Worm (Caenorhabditis elegans) whole organism, young adult: Measurements from ENCODE around the gene C29F9.2.

Source experiments
- B0035.1 ChIP-seq: sonication (generic microtip); optimal IDR thresholded peaks from 2 replicates; lab custom pipeline; 2016; ENCODE audit warnings: missing genetic modification characterization, mild to moderate bottlenecking, missing compliant biosample characterization, missing genotype, missing genetic modification reagents
- B0261.1 ChIP-seq: sonication (generic microtip); optimal IDR thresholded peaks from 2 replicates; lab custom pipeline; 2016; ENCODE audit warnings: mild to moderate bottlenecking, missing genetic modification characterization, moderate library complexity, missing compliant biosample characterization
- B0336.3 ChIP-seq: fragments of 200-800 bp; sonication (Bioruptor generic); IDR thresholded peaks from 2 replicates; pipeline ENCODE4 v1.3.6; 2022; ENCODE audit warnings: missing genetic modification characterization, missing compliant biosample characterization
- D2030.7 ChIP-seq: fragments of 200-800 bp; sonication (Bioruptor generic); IDR thresholded peaks from 2 replicates; pipeline ENCODE4 v1.3.6; 2022; ENCODE audit warnings: missing genetic modification reagents, missing genetic modification characterization, missing compliant biosample characterization
- F33H1.4 ChIP-seq: fragments of 200-800 bp; sonication (Bioruptor generic); IDR thresholded peaks from 2 replicates; pipeline ENCODE4 v1.3.6; 2022; ENCODE audit warnings: missing genetic modification reagents, missing genetic modification characterization, missing compliant biosample characterization
- F52B5.7 ChIP-seq: sonication (generic microtip); optimal IDR thresholded peaks from 2 replicates; lab custom pipeline; 2016; ENCODE audit warnings: mild to moderate bottlenecking, missing genetic modification characterization, missing compliant biosample characterization
- F57C9.4 ChIP-seq: sonication (generic microtip); optimal IDR thresholded peaks from 2 replicates; lab custom pipeline; 2017; ENCODE audit warnings: mild to moderate bottlenecking, missing genetic modification characterization, missing compliant biosample characterization
- Y56A3A.18 ChIP-seq: fragments of 200-800 bp; sonication (Bioruptor generic); IDR thresholded peaks from 2 replicates; pipeline ENCODE4 v1.3.6; 2022; ENCODE audit warnings: missing genetic modification reagents, missing genetic modification characterization, missing compliant biosample characterization
- ama-1 ChIP-seq, 3 experiments: fragments of 150-350 bp in 1 of 3; sonication (generic microtip) in 2 of 3; optimal IDR thresholded peaks; 2 replicates each; lab custom pipeline; 2014 to 2018; ENCODE audit warnings: missing biosample characterization in 2 of 3, missing genetic modification characterization in 2 of 3, missing genetic modification reagents in 2 of 3
- aptf-2 ChIP-seq: fragments of 200-800 bp; sonication (Bioruptor generic); conservative IDR thresholded peaks from 2 replicates; pipeline ENCODE4 v1.3.6; 2022; ENCODE audit warnings: missing genetic modification reagents, missing genetic modification characterization, missing compliant biosample characterization
- atf-7 ChIP-seq: sonication (generic microtip); optimal IDR thresholded peaks from 2 replicates; lab custom pipeline; 2017; ENCODE audit warnings: mild to moderate bottlenecking, missing genetic modification characterization, missing compliant biosample characterization
- attf-3 ChIP-seq: fragments of 200-800 bp; sonication (Bioruptor generic); conservative IDR thresholded peaks from 2 replicates; pipeline ENCODE4 v1.3.6; 2022; ENCODE audit warnings: missing genetic modification reagents, missing genetic modification characterization, missing compliant biosample characterization
- attf-5 ChIP-seq: fragments of 200-800 bp; sonication (Bioruptor generic); optimal IDR thresholded peaks from 2 replicates; lab custom pipeline; 2018; ENCODE audit warnings: mild to moderate bottlenecking, missing genetic modification characterization, missing compliant biosample characterization
- attf-6 ChIP-seq: fragments of 200-800 bp; sonication (Bioruptor generic); IDR thresholded peaks from 2 replicates; pipeline ENCODE4 v1.3.6; 2022; ENCODE audit warnings: missing genetic modification reagents, missing genetic modification characterization, missing compliant biosample characterization
- cebp-1 ChIP-seq, 2 experiments: fragments of 200-800 bp in 1 of 2; sonication (Bioruptor generic) in 1 of 2; sonication (generic microtip) in 1 of 2; IDR thresholded peaks in 1 of 2; optimal IDR thresholded peaks in 1 of 2; 2 replicates each; pipeline versions ENCODE4 v1.3.6 to Lab custom; 2017 to 2022; ENCODE audit warnings: missing compliant biosample characterization in 2 of 2, missing genetic modification characterization in 2 of 2, mild to moderate bottlenecking in 1 of 2, missing genetic modification reagents in 1 of 2, moderate library complexity in 1 of 2
- ceh-79 ChIP-seq: sonication (generic microtip); optimal IDR thresholded peaks from 2 replicates; lab custom pipeline; 2017; ENCODE audit warnings: mild to moderate bottlenecking, missing genetic modification characterization, missing compliant biosample characterization
- ceh-91 ChIP-seq: fragments of 200-800 bp; sonication (Bioruptor generic); IDR thresholded peaks from 2 replicates; pipeline ENCODE4 v1.3.6; 2022; ENCODE audit warnings: missing genetic modification reagents, missing genetic modification characterization, missing compliant biosample characterization
- egl-44 ChIP-seq: fragments of 200-800 bp; sonication (Bioruptor generic); IDR thresholded peaks from 2 replicates; pipeline ENCODE4 v1.3.6; 2022; ENCODE audit warnings: missing genetic modification reagents, missing genetic modification characterization, missing compliant biosample characterization
- egrh-3 ChIP-seq: fragments of 200-800 bp; sonication (Bioruptor generic); IDR thresholded peaks from 2 replicates; pipeline ENCODE4 v1.3.6; 2022; ENCODE audit warnings: missing genetic modification reagents, missing genetic modification characterization, missing compliant biosample characterization
- fkh-3 ChIP-seq: sonication (generic microtip); optimal IDR thresholded peaks from 2 replicates; lab custom pipeline; 2016; ENCODE audit warnings: mild to moderate bottlenecking, missing genetic modification characterization, missing compliant biosample characterization
- him-1 ChIP-seq: sonication (generic microtip); optimal IDR thresholded peaks from 2 replicates; lab custom pipeline; 2016; ENCODE audit warnings: missing genotype, missing genetic modification reagents, missing genetic modification characterization, missing compliant biosample characterization
- hmg-1.2 ChIP-seq: fragments of 200-800 bp; sonication (Bioruptor generic); IDR thresholded peaks from 2 replicates; pipeline ENCODE4 v1.3.6; 2022; ENCODE audit warnings: missing genetic modification reagents, missing genetic modification characterization, missing compliant biosample characterization
- let-607 ChIP-seq, 2 experiments: fragments of 200-800 bp in 1 of 2; sonication (Bioruptor generic) in 1 of 2; sonication (generic microtip) in 1 of 2; optimal IDR thresholded peaks; 2 replicates each; lab custom pipeline; 2016 to 2018; ENCODE audit warnings: mild to moderate bottlenecking in 2 of 2, missing compliant biosample characterization in 2 of 2, missing genetic modification characterization in 2 of 2, moderate library complexity in 2 of 2, missing genotype in 1 of 2
- lin-26 ChIP-seq: fragments of 200-800 bp; sonication (Bioruptor generic); IDR thresholded peaks from 2 replicates; pipeline ENCODE4 v1.3.6; 2022; ENCODE audit warnings: missing genetic modification reagents, missing genetic modification characterization, missing compliant biosample characterization
- lin-40 ChIP-seq: sonication (generic microtip); optimal IDR thresholded peaks from 2 replicates; lab custom pipeline; 2016; ENCODE audit warnings: missing genetic modification characterization, mild to moderate bottlenecking, missing compliant biosample characterization, missing genotype, missing genetic modification reagents
- lin-54 ChIP-seq: fragments of 200-800 bp; sonication (Bioruptor generic); optimal IDR thresholded peaks from 2 replicates; lab custom pipeline; 2018; ENCODE audit warnings: mild to moderate bottlenecking, missing genetic modification characterization, missing compliant biosample characterization
- lsl-1 ChIP-seq: fragments of 200-800 bp; sonication (Bioruptor generic); optimal IDR thresholded peaks from 2 replicates; lab custom pipeline; 2018; ENCODE audit warnings: mild to moderate bottlenecking, missing genetic modification characterization, moderate library complexity, missing compliant biosample characterization
- madf-3 ChIP-seq: fragments of 200-800 bp; sonication (Bioruptor generic); IDR thresholded peaks from 2 replicates; pipeline ENCODE4 v1.3.6; 2022; ENCODE audit warnings: missing genetic modification reagents, missing genetic modification characterization, missing compliant biosample characterization
- madf-6 ChIP-seq: fragments of 200-800 bp; sonication (Bioruptor generic); IDR thresholded peaks from 2 replicates; pipeline ENCODE4 v1.3.6; 2022; ENCODE audit warnings: missing genetic modification reagents, missing genetic modification characterization, missing compliant biosample characterization
- mcd-1 ChIP-seq: fragments of 200-800 bp; sonication (Bioruptor generic); IDR thresholded peaks from 2 replicates; pipeline ENCODE4 v1.3.6; 2022; ENCODE audit warnings: missing genetic modification reagents, missing genetic modification characterization, missing compliant biosample characterization
- mxl-1 ChIP-seq: sonication (generic microtip); optimal IDR thresholded peaks from 2 replicates; lab custom pipeline; 2016; ENCODE audit warnings: missing genetic modification characterization, missing compliant biosample characterization
- nhr-90 ChIP-seq: sonication (generic microtip); optimal IDR thresholded peaks from 2 replicates; lab custom pipeline; 2016; ENCODE audit warnings: missing genotype, mild to moderate bottlenecking, missing genetic modification characterization, missing compliant biosample characterization
- pbrm-1 ChIP-seq: fragments of 200-800 bp; sonication (Bioruptor generic); IDR thresholded peaks from 2 replicates; pipeline ENCODE4 v1.3.6; 2022; ENCODE audit warnings: missing genetic modification reagents, missing genetic modification characterization, missing compliant biosample characterization
- rcor-1 ChIP-seq: fragments of 200-800 bp; sonication (Bioruptor generic); IDR thresholded peaks from 2 replicates; pipeline ENCODE4 v1.3.6; 2022; ENCODE audit warnings: missing genetic modification reagents, missing genetic modification characterization, missing compliant biosample characterization
- snpc-1.1 ChIP-seq: sonication (generic microtip); optimal IDR thresholded peaks from 2 replicates; lab custom pipeline; 2017; ENCODE audit warnings: missing genetic modification characterization, mild to moderate bottlenecking, missing compliant biosample characterization, antibody characterized with exemption, moderate library complexity, missing genotype, missing genetic modification reagents; ENCODE audit not compliant: insufficient read depth
- snpc-1.3 ChIP-seq: sonication (generic microtip); optimal IDR thresholded peaks from 2 replicates; lab custom pipeline; 2017; ENCODE audit warnings: missing genetic modification characterization, mild to moderate bottlenecking, missing compliant biosample characterization, antibody characterized with exemption, moderate library complexity, missing genotype, missing genetic modification reagents; ENCODE audit not compliant: insufficient read depth
- snpc-3.4 ChIP-seq: sonication (generic microtip); optimal IDR thresholded peaks from 2 replicates; lab custom pipeline; 2017; ENCODE audit warnings: missing genetic modification characterization, mild to moderate bottlenecking, missing compliant biosample characterization, antibody characterized with exemption, moderate library complexity, missing genotype, missing genetic modification reagents
- somi-1 ChIP-seq: fragments of 200-800 bp; sonication (Bioruptor generic); optimal IDR thresholded peaks from 2 replicates; lab custom pipeline; 2018; ENCODE audit warnings: mild to moderate bottlenecking, missing genetic modification characterization, missing compliant biosample characterization
- tbp1 ChIP-seq: fragments of 200-800 bp; sonication (Bioruptor generic); optimal IDR thresholded peaks from 2 replicates; lab custom pipeline; 2018; ENCODE audit warnings: mild to moderate bottlenecking, missing genetic modification characterization, missing compliant biosample characterization
- ztf-18 ChIP-seq: sonication (generic microtip); optimal IDR thresholded peaks from 2 replicates; lab custom pipeline; 2016; ENCODE audit warnings: missing genotype, mild to moderate bottlenecking, missing genetic modification characterization, missing compliant biosample characterization

Gene C29F9.2

DNA sequence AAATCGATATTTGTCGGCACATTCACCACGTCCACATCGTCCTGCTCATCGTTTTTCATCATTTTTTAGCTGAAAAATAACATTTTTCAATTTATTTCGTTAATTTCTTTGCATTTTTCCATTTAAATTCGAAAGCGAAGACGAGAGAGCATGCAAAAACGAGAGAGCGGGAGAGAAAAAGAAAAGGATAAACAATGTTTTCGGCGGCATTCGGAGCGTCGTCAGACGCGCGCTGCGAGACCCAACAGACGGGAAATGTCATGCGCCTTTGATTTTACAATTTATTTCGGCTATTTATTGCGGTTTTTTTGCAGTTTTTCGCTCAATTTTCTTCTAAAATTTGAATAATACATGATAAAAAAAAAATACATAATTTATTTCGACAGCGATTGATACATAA lies 44.4 kb upstream of the C29F9.2 start, which contains the start of gene attf-3 (continued):
- TF ChIP-seq B0336.3 (0 out of 2 replicates have a peak, but pooled peaks have one; percentile 30), snpc-1.3 (tag; lab: Kevin White, UChicago) (peak; percentile 36)

DNA sequence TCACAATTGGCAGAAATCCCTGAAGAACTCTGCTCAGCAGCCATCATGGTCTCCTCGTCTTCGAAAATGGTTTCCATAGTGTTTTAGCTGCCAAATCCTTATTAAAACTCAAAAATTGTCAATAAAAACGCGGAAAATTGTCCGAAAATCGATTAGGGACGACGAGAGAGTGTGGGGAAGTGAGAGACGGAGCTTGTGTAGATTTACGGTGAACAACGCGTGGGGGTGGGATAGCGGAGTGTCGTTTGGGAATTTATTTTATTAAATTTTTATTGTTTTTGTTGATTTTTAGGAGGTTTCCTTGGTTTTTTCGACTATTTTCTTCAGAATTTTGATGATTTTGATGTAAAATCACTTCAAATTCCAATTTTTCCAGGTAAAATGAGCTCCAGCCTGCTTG lies 43.6 kb upstream of the C29F9.2 start, which contains the start of the genes F54C4.4 and mrpl-40:
F54C4.4 (minus strand) TSS at position 199 of the 400 bp plus-strand sequence.
mrpl-40 (plus strand) TSS at position 377 of the 400 bp plus-strand sequence.
- TF ChIP-seq ztf-18 (tag; lab: Kevin White, UChicago) (no peak), lin-54 (GFP tag; lab: Kevin White, UChicago) (peak; percentile 12), D2030.7 (GFP tag; lab: Robert Waterston, UW) (0 out of 2 replicates have a peak, but pooled peaks have one; percentile 23), lsl-1 (GFP tag; lab: Kevin White, UChicago) (peak; percentile 11), snpc-3.4 (peak; percentile 38), hmg-1.2 (GFP tag; lab: Robert Waterston, UW) (peak; percentile 94), egl-44 (no peak), somi-1 (no peak), attf-5 (GFP tag; lab: Kevin White, UChicago) (peak; percentile 13), B0261.1 (tag; lab: Kevin White, UChicago) (no peak), lin-40 (tag; lab: Kevin White, UChicago) (peak; percentile 28), mcd-1 (GFP tag; lab: Robert Waterston, UW) (peak; percentile 47), madf-6 (GFP tag; lab: Robert Waterston, UW) (peak; percentile 5; the same call in 1 of the 2 replicates), F33H1.4 (GFP tag; lab: Robert Waterston, UW) (peak; percentile 59; the same call in 1 of the 2 replicates), pbrm-1 (GFP tag; lab: Robert Waterston, UW) (0 out of 2 replicates have a peak, but pooled peaks have one; percentile 45), cebp-1 (GFP tag; IDR thresholded peaks at IDR 0.05; lab: Robert Waterston, UW) (no peak), cebp-1 (tag; optimal IDR thresholded peaks at IDR 0.05; lab: Kevin White, UChicago) (peak; percentile 30), egrh-3 (GFP tag; lab: Robert Waterston, UW) (peak; percentile 33; the same call in 1 of the 2 replicates), tbp1 (peak; percentile 35), attf-3 (GFP tag; lab: Robert Waterston, UW) (peak; percentile 97)

DNA sequence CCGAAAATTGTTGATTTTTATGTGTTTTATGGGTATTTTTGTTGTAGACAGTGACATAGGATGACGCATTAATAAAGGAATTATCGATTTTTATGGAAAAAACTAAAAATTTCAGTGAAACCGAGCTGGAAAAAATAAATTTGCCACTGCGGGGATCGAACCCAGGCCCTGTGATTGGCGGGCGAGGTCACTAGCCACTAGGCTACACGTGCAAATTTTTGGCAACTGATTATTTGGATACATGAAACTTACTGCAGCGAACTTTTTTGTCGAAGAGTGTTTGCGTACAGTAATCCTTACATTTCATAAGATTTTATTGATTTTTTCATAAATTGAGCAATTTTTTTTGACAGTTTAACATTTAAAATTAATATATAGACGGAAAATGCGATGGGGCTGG lies 41.6 kb upstream of the C29F9.2 start:
- TF ChIP-seq ceh-91 (GFP tag; lab: Robert Waterston, UW) (peak; percentile 45; the same call in 1 of the 2 replicates), D2030.7 (GFP tag; lab: Robert Waterston, UW) (peak; percentile 91), tbp1 (peak; percentile 94), madf-3 (0 out of 2 replicates have a peak, but pooled peaks have one; percentile 15), ceh-79 (tag; lab: Kevin White, UChicago) (peak; percentile 76), pbrm-1 (GFP tag; lab: Robert Waterston, UW) (peak; percentile 79; the same call in 1 of the 2 replicates), aptf-2 (no peak), ztf-18 (tag; lab: Kevin White, UChicago) (peak; percentile 32), F57C9.4 (tag; lab: Kevin White, UChicago) (peak; percentile 74), attf-3 (GFP tag; lab: Robert Waterston, UW) (peak; percentile 78), egl-44 (no peak), rcor-1 (GFP tag; lab: Robert Waterston, UW) (peak; percentile 71), let-607 (tag; optimal IDR thresholded peaks at IDR 0.05; lab: Kevin White, UChicago) (peak in 1 of 2 experiments; percentile 18), atf-7 (tag; lab: Kevin White, UChicago) (peak; percentile 50), him-1 (peak; percentile 84), fkh-3 (tag; lab: Kevin White, UChicago) (no peak), snpc-1.1 (tag; lab: Kevin White, UChicago) (peak; percentile 16), lin-54 (GFP tag; lab: Kevin White, UChicago) (peak; percentile 68), mxl-1 (peak; percentile 38), F52B5.7 (tag; lab: Kevin White, UChicago) (peak; percentile 70), nhr-90 (tag; lab: Kevin White, UChicago) (peak; percentile 67), attf-6 (GFP tag; lab: Robert Waterston, UW) (0 out of 2 replicates have a peak, but pooled peaks have one; percentile 55), lsl-1 (GFP tag; lab: Kevin White, UChicago) (peak; percentile 51), B0035.1 (tag; lab: Kevin White, UChicago) (peak; percentile 73), Y56A3A.18 (GFP tag; lab: Robert Waterston, UW) (peak; percentile 83; the same call in 1 of the 2 replicates), attf-5 (GFP tag; lab: Kevin White, UChicago) (peak; percentile 41), ama-1 (optimal IDR thresholded peaks at IDR 0.05; lab: Kevin White, UChicago) (no peak), ama-1 (GFP tag; optimal IDR thresholded peaks at IDR 0.05; lab: Kevin White, UChicago) (peak; percentile 46 to 81), cebp-1 (GFP tag; IDR thresholded peaks at IDR 0.05; lab: Robert Waterston, UW) (no peak), cebp-1 (tag; optimal IDR thresholded peaks at IDR 0.05; lab: Kevin White, UChicago) (peak; percentile 67), mcd-1 (GFP tag; lab: Robert Waterston, UW) (peak; percentile 53), lin-26 (GFP tag; lab: Robert Waterston, UW) (peak; percentile 86)
